Fruit fly (Drosophila melanogaster): Measurements from ENCODE around the gene FeCH.

Gene FeCH

dm6 chr3R:31767528-31767927 is 44.6 kb downstream of the FeCH start:
- peak; percentile 84 for TF ChIP-seq CG14655 (GFP tag; optimal IDR thresholded peaks at IDR 0.05)
- TF ChIP-seq fd96Ca (GFP tag; IDR thresholded peaks at IDR 0.05) = 0 out of 3 replicates have a peak, but pooled peaks have one; percentile 25
- TF ChIP-seq CG17806 (tag; optimal IDR thresholded peaks at IDR 0.05) = peak; percentile 32
- no peak for TF ChIP-seq EcR (GFP tag; optimal IDR thresholded peaks at IDR 0.05)
- peak; percentile 54 for TF ChIP-seq CG8159 (tag; optimal IDR thresholded peaks at IDR 0.05)
- peak; percentile 47 for TF ChIP-seq Pif1B (GFP tag; optimal IDR thresholded peaks at IDR 0.05)
- peak; percentile 14 for TF ChIP-seq CG34367 (tag; optimal IDR thresholded peaks at IDR 0.05)
- peak; percentile 56 for TF ChIP-seq Pif1A (GFP tag; optimal IDR thresholded peaks at IDR 0.05)
- peak; percentile 47 for TF ChIP-seq CG9948 (tag; optimal IDR thresholded peaks at IDR 0.05)
- no peak for TF ChIP-seq Snoo (tag; optimal IDR thresholded peaks at IDR 0.05)
- no peak for TF ChIP-seq Ets98B (GFP tag; IDR thresholded peaks at IDR 0.05)
- TF ChIP-seq CG4496 (GFP tag; IDR thresholded peaks at IDR 0.05) = no peak
- TF ChIP-seq CG8301 (tag; optimal IDR thresholded peaks at IDR 0.05) = peak; percentile 71
- no peak for TF ChIP-seq rn (GFP tag; IDR thresholded peaks at IDR 0.05)
- TF ChIP-seq CG10348 (GFP tag; IDR thresholded peaks at IDR 0.05) = no peak
- TF ChIP-seq gl (tag; optimal IDR thresholded peaks at IDR 0.05) = no peak

dm6 chr3R:31765145-31765544 is 47.0 kb downstream of the FeCH start:
- TF ChIP-seq Pif1B (GFP tag; optimal IDR thresholded peaks at IDR 0.05) (no peak), gl (tag; optimal IDR thresholded peaks at IDR 0.05) (no peak), D1 (tag; optimal IDR thresholded peaks at IDR 0.05) (no peak), Ets98B (GFP tag; IDR thresholded peaks at IDR 0.05) (no peak), CG17806 (tag; optimal IDR thresholded peaks at IDR 0.05) (no peak), fd96Ca (GFP tag; IDR thresholded peaks at IDR 0.05) (no peak)

- TF ChIP-seq Snoo (tag; optimal IDR thresholded peaks at IDR 0.05) (no peak), CG8301 (tag; optimal IDR thresholded peaks at IDR 0.05) (no peak), Ets98B (GFP tag; IDR thresholded peaks at IDR 0.05) (peak; percentile 24; the same call in 1 of the 2 replicates), CG12605 (GFP tag; IDR thresholded peaks at IDR 0.05) (no peak), rn (GFP tag; IDR thresholded peaks at IDR 0.05) (no peak), CG9948 (tag; optimal IDR thresholded peaks at IDR 0.05) (no peak), CG4496 (GFP tag; IDR thresholded peaks at IDR 0.05) (peak; percentile 16; the same call in 1 of the 3 replicates), CG32121 (GFP tag; IDR thresholded peaks at IDR 0.05) (no peak), CG10348 (GFP tag; IDR thresholded peaks at IDR 0.05) (no peak)
Measured at dm6 chr3R:31764672-31765071, 47.4 kb downstream of the FeCH start, which contains the start of gene CG2150. Gene CG2150, minus strand, starts transcription at chr3R:31764772.

dm6 chr3R:31762672-31763071 is 49.4 kb downstream of the FeCH start:
- peak; percentile 71 for TF ChIP-seq Pif1A (GFP tag; optimal IDR thresholded peaks at IDR 0.05)
- no peak for TF ChIP-seq CG12605 (GFP tag; IDR thresholded peaks at IDR 0.05)
- peak; percentile 55 for TF ChIP-seq CG34367 (tag; optimal IDR thresholded peaks at IDR 0.05)
- peak; percentile 2 for TF ChIP-seq EcR (GFP tag; optimal IDR thresholded peaks at IDR 0.05)
- peak; percentile 78 for TF ChIP-seq fd96Ca (GFP tag; IDR thresholded peaks at IDR 0.05)
- TF ChIP-seq CG15710 (tag; optimal IDR thresholded peaks at IDR 0.05) = peak; percentile 70
- no peak for TF ChIP-seq CG10348 (GFP tag; IDR thresholded peaks at IDR 0.05)
- peak; percentile 51; the same call in 2 of the 3 replicates for TF ChIP-seq CG4496 (GFP tag; IDR thresholded peaks at IDR 0.05)
- no peak for TF ChIP-seq gl (tag; optimal IDR thresholded peaks at IDR 0.05)
- TF ChIP-seq rn (GFP tag; IDR thresholded peaks at IDR 0.05) = no peak
- peak; percentile 70 for TF ChIP-seq CG8301 (tag; optimal IDR thresholded peaks at IDR 0.05)
- TF ChIP-seq CG14655 (GFP tag; optimal IDR thresholded peaks at IDR 0.05) = peak; percentile 76
- peak; percentile 76 for TF ChIP-seq Pif1B (GFP tag; optimal IDR thresholded peaks at IDR 0.05)
- TF ChIP-seq CG8159 (tag; optimal IDR thresholded peaks at IDR 0.05) = peak; percentile 84
- peak; percentile 65 for TF ChIP-seq CG9948 (tag; optimal IDR thresholded peaks at IDR 0.05)
- TF ChIP-seq CG13204 (GFP tag; optimal IDR thresholded peaks at IDR 0.05) = peak; percentile 22
- peak; percentile 49; the same call in 1 of the 2 replicates for TF ChIP-seq CG32121 (GFP tag; IDR thresholded peaks at IDR 0.05)
- peak; percentile 75 for TF ChIP-seq CG17806 (tag; optimal IDR thresholded peaks at IDR 0.05)
- TF ChIP-seq D1 (tag; optimal IDR thresholded peaks at IDR 0.05) = no peak
- no peak for TF ChIP-seq Snoo (tag; optimal IDR thresholded peaks at IDR 0.05)
- peak; percentile 58 for TF ChIP-seq Ets98B (GFP tag; IDR thresholded peaks at IDR 0.05)

- TF ChIP-seq CG34367 (tag; optimal IDR thresholded peaks at IDR 0.05) (no peak), CG4496 (GFP tag; IDR thresholded peaks at IDR 0.05) (0 out of 3 replicates have a peak, but pooled peaks have one; percentile 29), CG8159 (tag; optimal IDR thresholded peaks at IDR 0.05) (no peak), EcR (GFP tag; optimal IDR thresholded peaks at IDR 0.05) (peak; percentile 45)
Measured at dm6 chr3R:31761529-31762009, 50.5 kb downstream of the FeCH start, which contains the start of gene Smvt. Gene Smvt, minus strand, starts transcription at chr3R:31761579.
